Fruit fly (Drosophila melanogaster) whole organism, embryonic: Measurements from ENCODE around the gene CG7296.

Source experiments
- B-H2 ChIP-seq: fragments of 200-800 bp; sonication (Bioruptor generic); optimal IDR thresholded peaks from 2 replicates; lab custom pipeline; 2018; ENCODE audit warnings: missing biosample characterization, mild to moderate bottlenecking, missing genetic modification characterization
- Bdp1 ChIP-seq: fragments of 200-800 bp; sonication (Bioruptor generic); optimal IDR thresholded peaks from 3 replicates; lab custom pipeline; 2016; ENCODE audit warnings: missing biosample characterization, missing genetic modification characterization
- Bteb2 ChIP-seq: fragments of 200-800 bp; sonication (Bioruptor generic); optimal IDR thresholded peaks from 2 replicates; lab custom pipeline; 2016; ENCODE audit warnings: missing biosample characterization, missing genetic modification characterization
- CG10462 ChIP-seq: fragments of 200-800 bp; sonication (Bioruptor generic); optimal IDR thresholded peaks from 2 replicates; lab custom pipeline; 2016; ENCODE audit warnings: missing biosample characterization, missing genetic modification characterization
- CG11247 ChIP-seq: fragments of 200-800 bp; sonication (Bioruptor generic); IDR thresholded peaks from 2 replicates; pipeline ENCODE4 v1.3.6; 2022; ENCODE audit warnings: missing biosample characterization, missing genetic modification characterization
- CG12236 ChIP-seq: fragments of 200-800 bp; sonication (Bioruptor generic); optimal IDR thresholded peaks from 2 replicates; lab custom pipeline; 2016; ENCODE audit warnings: missing biosample characterization, missing genetic modification characterization
- CG14667 ChIP-seq: fragments of 200-800 bp; sonication (Bioruptor generic); IDR thresholded peaks from 2 replicates; pipeline ENCODE4 v1.3.6; 2022; ENCODE audit warnings: missing biosample characterization, missing genetic modification characterization
- CG15073 ChIP-seq: fragments of 200-800 bp; sonication (Bioruptor generic); optimal IDR thresholded peaks from 2 replicates; lab custom pipeline; 2016; ENCODE audit warnings: missing biosample characterization, missing genetic modification characterization
- CG17385 ChIP-seq: fragments of 200-800 bp; sonication (Bioruptor generic); optimal IDR thresholded peaks from 3 replicates; lab custom pipeline; 2018; ENCODE audit warnings: missing biosample characterization, mild to moderate bottlenecking, missing genetic modification characterization
- CG1792 ChIP-seq: fragments of 200-800 bp; sonication (Bioruptor generic); optimal IDR thresholded peaks from 2 replicates; lab custom pipeline; 2016; ENCODE audit warnings: missing biosample characterization, missing genetic modification characterization
- CG2120 ChIP-seq: fragments of 200-800 bp; sonication (Bioruptor generic); optimal IDR thresholded peaks from 3 replicates; lab custom pipeline; 2016; ENCODE audit warnings: missing biosample characterization, missing genetic modification characterization
- CG2129 ChIP-seq: fragments of 200-800 bp; sonication (Bioruptor generic); IDR thresholded peaks from 2 replicates; pipeline ENCODE4 v1.3.6; 2022; ENCODE audit warnings: missing biosample characterization, missing genetic modification characterization; ENCODE audit not compliant: partially characterized antibody
- CG2199 ChIP-seq: fragments of 200-800 bp; sonication (Bioruptor generic); IDR thresholded peaks from 3 replicates; pipeline ENCODE4 v1.3.6; 2022; ENCODE audit warnings: missing biosample characterization, missing genetic modification characterization
- CG31388 ChIP-seq: fragments of 200-800 bp; sonication (Bioruptor generic); optimal IDR thresholded peaks from 2 replicates; lab custom pipeline; 2016; ENCODE audit warnings: missing biosample characterization, missing genetic modification characterization
- CG3163 ChIP-seq: fragments of 200-800 bp; sonication (Bioruptor generic); optimal IDR thresholded peaks from 3 replicates; lab custom pipeline; 2016; ENCODE audit warnings: missing biosample characterization, missing genetic modification characterization
- CG33213 ChIP-seq: fragments of 200-800 bp; sonication (Bioruptor generic); optimal IDR thresholded peaks from 3 replicates; lab custom pipeline; 2016; ENCODE audit warnings: missing biosample characterization, missing genetic modification characterization
- CG3726 ChIP-seq: fragments of 200-800 bp; sonication (Bioruptor generic); IDR thresholded peaks from 3 replicates; pipeline ENCODE4, ENCODE4 v1.3.6; 2022; ENCODE audit warnings: missing biosample characterization, missing genetic modification characterization
- CG4404 ChIP-seq: fragments of 200-800 bp; sonication (Bioruptor generic); IDR thresholded peaks from 2 replicates; pipeline ENCODE4 v1.3.6; 2022; ENCODE audit warnings: missing biosample characterization, missing genetic modification characterization
- CG4424 ChIP-seq: fragments of 200-800 bp; sonication (Bioruptor generic); optimal IDR thresholded peaks from 3 replicates; lab custom pipeline; 2016; ENCODE audit warnings: missing biosample characterization, missing genetic modification characterization
- CG6254 ChIP-seq: fragments of 200-800 bp; sonication (Bioruptor generic); optimal IDR thresholded peaks from 3 replicates; lab custom pipeline; 2017; ENCODE audit warnings: mild to moderate bottlenecking, missing biosample characterization, missing genetic modification reagents, missing genetic modification characterization
- CG6689 ChIP-seq: fragments of 200-800 bp; sonication (Bioruptor generic); IDR thresholded peaks from 2 replicates; pipeline ENCODE4 v1.3.6; 2022; ENCODE audit warnings: missing biosample characterization, missing genetic modification characterization
- CG6813 ChIP-seq: fragments of 200-800 bp; sonication (Bioruptor generic); optimal IDR thresholded peaks from 2 replicates; lab custom pipeline; 2017; ENCODE audit warnings: missing biosample characterization, missing genetic modification characterization, mild to moderate bottlenecking, moderate library complexity, missing genetic modification reagents
- CG7271 ChIP-seq: fragments of 200-800 bp; sonication (Bioruptor generic); optimal IDR thresholded peaks from 2 replicates; lab custom pipeline; 2018; ENCODE audit warnings: missing biosample characterization, mild to moderate bottlenecking, missing genetic modification characterization, moderate library complexity
- CG8290 ChIP-seq, 3 experiments: fragments of 200-800 bp; sonication (Bioruptor generic); optimal IDR thresholded peaks; 2 replicates each; lab custom pipeline; 2016 to 2019; ENCODE audit warnings: missing biosample characterization in 3 of 3, missing genetic modification characterization in 3 of 3, mild to moderate bottlenecking in 2 of 3, moderate library complexity in 1 of 3
- CG8388 ChIP-seq: fragments of 200-800 bp; sonication (Bioruptor generic); optimal IDR thresholded peaks from 2 replicates; lab custom pipeline; 2019; ENCODE audit warnings: missing biosample characterization, mild to moderate bottlenecking, missing genetic modification characterization, moderate library complexity
- CG8765 ChIP-seq: fragments of 200-800 bp; sonication (Bioruptor generic); IDR thresholded peaks from 2 replicates; pipeline ENCODE4 v1.3.6; 2022; ENCODE audit warnings: missing biosample characterization, missing genetic modification characterization
- CG9215 ChIP-seq: fragments of 200-800 bp; sonication (Bioruptor generic); IDR thresholded peaks from 2 replicates; pipeline ENCODE4 v1.3.6; 2022; ENCODE audit warnings: missing biosample characterization, missing genetic modification characterization
- D19B ChIP-seq: fragments of 200-800 bp; sonication (Bioruptor generic); optimal IDR thresholded peaks from 2 replicates; lab custom pipeline; 2017; ENCODE audit warnings: missing biosample characterization, mild to moderate bottlenecking, missing genetic modification characterization
- Doc3 ChIP-seq: fragments of 200-800 bp; sonication (Bioruptor generic); IDR thresholded peaks from 3 replicates; pipeline ENCODE4 v1.3.6; 2022; ENCODE audit warnings: missing biosample characterization, missing genetic modification characterization; ENCODE audit not compliant: partially characterized antibody
- E2f1 ChIP-seq: fragments of 200-800 bp; sonication (Bioruptor generic); IDR thresholded peaks from 2 replicates; pipeline ENCODE4 v1.3.6; 2022; ENCODE audit warnings: missing biosample characterization, missing genetic modification characterization
- Eip74EF ChIP-seq, 2 experiments: fragments of 200-800 bp in 1 of 2; fragments of >200 bp in 1 of 2; sonication (Bioruptor generic) in 1 of 2; optimal IDR thresholded peaks; 2 replicates each; lab custom pipeline; 2017 to 2019; ENCODE audit warnings: missing biosample characterization in 2 of 2, missing genetic modification characterization in 2 of 2, mild to moderate bottlenecking in 1 of 2, moderate library complexity in 1 of 2
- Fer3 ChIP-seq: fragments of 200-800 bp; sonication (Bioruptor generic); optimal IDR thresholded peaks from 2 replicates; lab custom pipeline; 2018; ENCODE audit warnings: missing biosample characterization, mild to moderate bottlenecking, missing genetic modification characterization, moderate library complexity
- Mes4 ChIP-seq: fragments of 200-800 bp; sonication (Bioruptor generic); optimal IDR thresholded peaks from 2 replicates; lab custom pipeline; 2016; ENCODE audit warnings: missing biosample characterization, missing genetic modification characterization
- Pdp1 ChIP-seq, 2 experiments: fragments of 200-800 bp; sonication (Bioruptor generic); optimal IDR thresholded peaks; 3 replicates each; lab custom pipeline; 2016; ENCODE audit warnings: missing biosample characterization in 2 of 2, missing genetic modification characterization in 2 of 2, mild to moderate bottlenecking in 1 of 2, moderate library complexity in 1 of 2
- Vsx1 ChIP-seq: fragments of 200-800 bp; sonication (Bioruptor generic); optimal IDR thresholded peaks from 2 replicates; lab custom pipeline; 2017; ENCODE audit warnings: missing biosample characterization, mild to moderate bottlenecking, missing genetic modification characterization, missing genetic modification reagents
- chif ChIP-seq, 2 experiments: fragments of 200-800 bp; sonication (Bioruptor generic); optimal IDR thresholded peaks; 3 replicates each; lab custom pipeline; 2016; ENCODE audit warnings: missing biosample characterization in 2 of 2, missing genetic modification characterization in 2 of 2
- croc ChIP-seq: fragments of 200-800 bp; sonication (Bioruptor generic); conservative IDR thresholded peaks from 3 replicates; pipeline ENCODE4 v1.3.6; 2022; ENCODE audit warnings: missing biosample characterization, missing genetic modification characterization
- dmrt99B ChIP-seq: fragments of 200-800 bp; sonication (Bioruptor generic); optimal IDR thresholded peaks from 2 replicates; lab custom pipeline; 2018; ENCODE audit warnings: missing biosample characterization, mild to moderate bottlenecking, missing genetic modification characterization, moderate library complexity
- emc ChIP-seq: fragments of 200-800 bp; sonication (Bioruptor generic); optimal IDR thresholded peaks from 2 replicates; lab custom pipeline; 2016; ENCODE audit warnings: missing biosample characterization, missing genetic modification characterization
- fru ChIP-seq: fragments of >200 bp; optimal IDR thresholded peaks from 2 replicates; lab custom pipeline; 2017
- gem ChIP-seq: fragments of 200-800 bp; sonication (Bioruptor generic); optimal IDR thresholded peaks from 2 replicates; lab custom pipeline; 2019; ENCODE audit warnings: missing biosample characterization, mild to moderate bottlenecking, missing genetic modification characterization, moderate library complexity
- ham ChIP-seq: fragments of 200-800 bp; sonication (Bioruptor generic); IDR thresholded peaks from 2 replicates; pipeline ENCODE4 v1.3.6; 2022; ENCODE audit warnings: missing biosample characterization, missing genetic modification characterization
- jumu ChIP-seq: fragments of 200-800 bp; sonication (Bioruptor generic); optimal IDR thresholded peaks from 3 replicates; lab custom pipeline; 2016; ENCODE audit warnings: missing biosample characterization, missing genetic modification characterization
- luna ChIP-seq: fragments of 200-800 bp; sonication (Bioruptor generic); optimal IDR thresholded peaks from 2 replicates; lab custom pipeline; 2016; ENCODE audit warnings: missing biosample characterization, missing genetic modification characterization
- nau ChIP-seq: fragments of 200-800 bp; sonication (Bioruptor generic); optimal IDR thresholded peaks from 3 replicates; lab custom pipeline; 2017; ENCODE audit warnings: missing biosample characterization, mild to moderate bottlenecking, missing genetic modification characterization, missing genetic modification reagents
- schlank ChIP-seq: fragments of 200-800 bp; sonication (Bioruptor generic); optimal IDR thresholded peaks from 2 replicates; lab custom pipeline; 2018; ENCODE audit warnings: missing biosample characterization, mild to moderate bottlenecking, missing genetic modification characterization
- sd ChIP-seq: fragments of 200-800 bp; sonication (Bioruptor generic); optimal IDR thresholded peaks from 3 replicates; lab custom pipeline; 2018; ENCODE audit warnings: missing biosample characterization, mild to moderate bottlenecking, missing genetic modification characterization, moderate library complexity
- sim ChIP-seq: fragments of 200-800 bp; sonication (Bioruptor generic); IDR thresholded peaks from 2 replicates; pipeline ENCODE4 v1.3.6; 2022; ENCODE audit warnings: missing biosample characterization, missing genetic modification characterization
- tgo ChIP-seq: fragments of 200-800 bp; sonication (Bioruptor generic); IDR thresholded peaks from 3 replicates; pipeline ENCODE4 v1.3.6; 2022; ENCODE audit warnings: missing biosample characterization, missing genetic modification characterization
- tx ChIP-seq: fragments of 200-800 bp; sonication (Bioruptor generic); optimal IDR thresholded peaks from 2 replicates; lab custom pipeline; 2016; ENCODE audit warnings: missing biosample characterization, missing genetic modification characterization
- vvl ChIP-seq: fragments of 200-800 bp; sonication (Bioruptor generic); IDR thresholded peaks from 2 replicates; pipeline ENCODE4 v1.3.6; 2022; ENCODE audit warnings: missing biosample characterization, missing genetic modification characterization

The CG7296 gene

dm6 chr2L:10732343-10732808 is 45.5 kb upstream of the CG7296 start, which contains the start of the genes EMC3 and Dpy-30L1 (continued):
- TF ChIP-seq Eip74EF (GFP tag; optimal IDR thresholded peaks at IDR 0.05; lab: Kevin White, UChicago) = no peak
- peak; percentile 82 for TF ChIP-seq CG2129 (GFP tag; lab: Robert Waterston, UW)
- no peak for TF ChIP-seq CG8290 (GFP tag; optimal IDR thresholded peaks at IDR 0.05; lab: Kevin White, UChicago)
- TF ChIP-seq CG8290 (tag; optimal IDR thresholded peaks at IDR 0.05; lab: Kevin White, UChicago) = no peak
- TF ChIP-seq CG12236 (GFP tag; lab: Kevin White, UChicago) = no peak
- no peak for TF ChIP-seq CG7271 (tag; lab: Kevin White, UChicago)
- no peak for TF ChIP-seq dmrt99B (tag; lab: Kevin White, UChicago)
- no peak for TF ChIP-seq Vsx1 (GFP tag; lab: Kevin White, UChicago)
- no peak for TF ChIP-seq ham (GFP tag; lab: Robert Waterston, UW)
- TF ChIP-seq chif (GFP tag; optimal IDR thresholded peaks at IDR 0.05; lab: Kevin White, UChicago) = peak in 1 of 2 experiments; percentile 44
- peak; percentile 54 for TF ChIP-seq CG33213 (GFP tag; lab: Kevin White, UChicago)
- TF ChIP-seq CG4424 (GFP tag; lab: Kevin White, UChicago) = peak; percentile 48
- TF ChIP-seq B-H2 (GFP tag; lab: Kevin White, UChicago) = peak; percentile 23
- no peak for TF ChIP-seq sim (GFP tag; lab: Robert Waterston, UW)
- no peak for TF ChIP-seq Bdp1
- 0 out of 2 replicates have a peak, but pooled peaks have one; percentile 16 for TF ChIP-seq CG11247 (GFP tag; lab: Robert Waterston, UW)
- TF ChIP-seq gem = no peak
- no peak for TF ChIP-seq E2f1 (GFP tag; lab: Robert Waterston, UW)
- TF ChIP-seq nau (GFP tag; lab: Kevin White, UChicago) = no peak
- peak; percentile 31; the same call in 1 of the 3 replicates for TF ChIP-seq tgo (GFP tag; lab: Robert Waterston, UW)
- TF ChIP-seq CG2199 (GFP tag; lab: Robert Waterston, UW) = no peak
- TF ChIP-seq jumu (GFP tag; lab: Kevin White, UChicago) = peak; percentile 27
- no peak for TF ChIP-seq Mes4 (GFP tag; lab: Kevin White, UChicago)
- no peak for TF ChIP-seq CG6254
- peak; percentile 39 for TF ChIP-seq Bteb2
- TF ChIP-seq schlank (tag; lab: Kevin White, UChicago) = no peak
- no peak for TF ChIP-seq croc
- TF ChIP-seq emc (GFP tag; lab: Kevin White, UChicago) = no peak
- 0 out of 2 replicates have a peak, but pooled peaks have one; percentile 29 for TF ChIP-seq CG14667 (GFP tag; lab: Robert Waterston, UW)
- TF ChIP-seq luna (GFP tag; lab: Kevin White, UChicago) = no peak
- no peak for TF ChIP-seq CG10462 (GFP tag; lab: Kevin White, UChicago)
- no peak for TF ChIP-seq CG31388 (GFP tag; lab: Kevin White, UChicago)
- no peak for TF ChIP-seq sd (tag; lab: Kevin White, UChicago)
- TF ChIP-seq vvl = peak; percentile 58; the same call in 1 of the 2 replicates
- peak; percentile 65 for TF ChIP-seq CG6689
- no peak for TF ChIP-seq fru (lab: Kevin White, UChicago)
- peak; percentile 85 for TF ChIP-seq Doc3
- TF ChIP-seq CG8765 (GFP tag; lab: Robert Waterston, UW) = no peak
- no peak for TF ChIP-seq CG4404 (GFP tag; lab: Robert Waterston, UW)
- TF ChIP-seq CG3726 (GFP tag; lab: Robert Waterston, UW) = no peak
- no peak for TF ChIP-seq CG15073
- peak; percentile 12 for TF ChIP-seq CG3163 (GFP tag; lab: Kevin White, UChicago)
- peak; percentile 25 for TF ChIP-seq tx (GFP tag; lab: Kevin White, UChicago)
- TF ChIP-seq CG2120 (GFP tag; lab: Kevin White, UChicago) = peak; percentile 79
- peak; percentile 28 for TF ChIP-seq CG1792 (GFP tag; lab: Kevin White, UChicago)
- TF ChIP-seq Fer3 (tag; lab: Kevin White, UChicago) = peak; percentile 44
- no peak for TF ChIP-seq CG6813 (GFP tag; lab: Kevin White, UChicago)
- TF ChIP-seq Pdp1 (GFP tag; optimal IDR thresholded peaks at IDR 0.05; lab: Kevin White, UChicago) = peak; percentile 24 to 53
- peak; percentile 34 for TF ChIP-seq CG8388
- no peak for TF ChIP-seq CG17385 (GFP tag; lab: Kevin White, UChicago)
- TF ChIP-seq CG9215 (GFP tag; lab: Robert Waterston, UW) = peak; percentile 49; the same call in 1 of the 2 replicates
- no peak for TF ChIP-seq D19B (GFP tag; lab: Kevin White, UChicago)
